Fruit fly (Drosophila melanogaster): ENCODE data around the gene CG15572.

dm6 chrX:4247013-4247412 is 21.5 kb upstream of the CG15572 start, which contains the start of gene CG43134:
- no peak for TF ChIP-seq Sox102F (GFP tag; optimal IDR thresholded peaks at IDR 0.05)
- TF ChIP-seq CG6276 (GFP tag; optimal IDR thresholded peaks at IDR 0.05): no peak
- TF ChIP-seq net (GFP tag; optimal IDR thresholded peaks at IDR 0.05): no peak
- no peak for TF ChIP-seq acj6 (GFP tag; optimal IDR thresholded peaks at IDR 0.05)
- TF ChIP-seq CG4318 (GFP tag; optimal IDR thresholded peaks at IDR 0.05): no peak
- no peak for TF ChIP-seq Eip93F (GFP tag; optimal IDR thresholded peaks at IDR 0.05)
- no peak for TF ChIP-seq CG10631 (GFP tag; optimal IDR thresholded peaks at IDR 0.05)

All from whole organism, prepupa.